Worm (Caenorhabditis elegans) whole organism, L4 larva: ENCODE data around the gene gop-2.

Experiments used
- Y75B8A.6 ChIP-seq: fragments of 200-800 bp; sonication (Bioruptor generic); IDR thresholded peaks from 2 replicates; pipeline ENCODE4 v1.3.6; 2022; ENCODE audit warnings: missing genetic modification reagents, missing genetic modification characterization, missing compliant biosample characterization
- ama-1 ChIP-seq: fragments of 150-350 bp; optimal IDR thresholded peaks from 2 replicates; lab custom pipeline; 2014; ENCODE audit warnings: inconsistent platforms, mixed read lengths
- egl-43 ChIP-seq: fragments of 200-800 bp; sonication (Bioruptor generic); IDR thresholded peaks from 2 replicates; pipeline ENCODE4 v1.3.6; 2022; ENCODE audit warnings: missing genetic modification reagents, missing genetic modification characterization, missing compliant biosample characterization
- lin-13 ChIP-seq: fragments of 150-350 bp; optimal IDR thresholded peaks from 2 replicates; lab custom pipeline; 2014; ENCODE audit warnings: missing biosample characterization, missing genetic modification reagents, missing genetic modification characterization
- lin-29 ChIP-seq: fragments of 200-800 bp; sonication (Bioruptor generic); IDR thresholded peaks from 2 replicates; pipeline ENCODE4 v1.3.6; 2022; ENCODE audit warnings: missing genetic modification reagents, missing genetic modification characterization, missing compliant biosample characterization
- lin-39 ChIP-seq: fragments of 150-350 bp; optimal IDR thresholded peaks from 2 replicates; lab custom pipeline; 2014; ENCODE audit warnings: missing biosample characterization, missing genetic modification reagents, missing genetic modification characterization
- nhr-11 ChIP-seq: fragments of 150-350 bp; optimal IDR thresholded peaks from 2 replicates; lab custom pipeline; 2014; ENCODE audit warnings: missing biosample characterization, missing genetic modification characterization
- nhr-237 ChIP-seq: sonication (generic microtip); optimal IDR thresholded peaks from 2 replicates; lab custom pipeline; 2017; ENCODE audit warnings: missing biosample characterization, missing genetic modification characterization
- nhr-6 ChIP-seq: fragments of 150-350 bp; optimal IDR thresholded peaks from 2 replicates; lab custom pipeline; 2014; ENCODE audit warnings: missing biosample characterization, missing genetic modification characterization
- snpc-4 ChIP-seq: fragments of 150-350 bp; optimal IDR thresholded peaks from 2 replicates; lab custom pipeline; 2014; ENCODE audit warnings: missing biosample characterization, missing genetic modification characterization
- unc-62 ChIP-seq, 3 experiments: fragments of 150-350 bp in 1 of 3; sonication (generic microtip); optimal IDR thresholded peaks in 2 of 3; peaks in 1 of 3; 1 replicate in 1 of 3; 2 replicates in 2 of 3; lab custom pipeline; 2014 to 2017; ENCODE audit warnings: missing biosample characterization in 3 of 3, missing genetic modification characterization in 3 of 3, missing genetic modification reagents in 3 of 3, missing genotype in 1 of 3
- vab-7 ChIP-seq: fragments of 200-800 bp; sonication (Bioruptor generic); IDR thresholded peaks from 2 replicates; pipeline ENCODE4 v1.3.6; 2022; ENCODE audit warnings: missing genetic modification reagents, missing genetic modification characterization, missing compliant biosample characterization
- zip-11 ChIP-seq: fragments of 200-800 bp; sonication (Bioruptor generic); IDR thresholded peaks from 2 replicates; pipeline ENCODE4 v1.3.6; 2022; ENCODE audit warnings: missing genetic modification characterization, missing compliant biosample characterization
- ztf-11 ChIP-seq: fragments of 150-350 bp; optimal IDR thresholded peaks from 2 replicates; lab custom pipeline; 2014; ENCODE audit warnings: missing biosample characterization, missing genetic modification characterization

- no peak for TF ChIP-seq ama-1
- no peak for TF ChIP-seq snpc-4 (tag; lab: Kevin White, UChicago)
- TF ChIP-seq lin-39 (tag; lab: Kevin White, UChicago) = no peak
- TF ChIP-seq lin-29 (GFP tag; lab: Robert Waterston, UW) = no peak
- no peak for TF ChIP-seq egl-43 (GFP tag; lab: Robert Waterston, UW)
- TF ChIP-seq nhr-237 (tag; lab: Kevin White, UChicago) = no peak
- TF ChIP-seq vab-7 (GFP tag; lab: Robert Waterston, UW) = no peak
- no peak for TF ChIP-seq unc-62 (GFP tag; optimal IDR thresholded peaks at IDR 0.05 in 1 of 2; lab: Kevin White, UChicago)
- no peak for TF ChIP-seq unc-62 (tag; optimal IDR thresholded peaks at IDR 0.05; lab: Kevin White, UChicago)
- no peak for TF ChIP-seq nhr-11 (tag; lab: Kevin White, UChicago)
- TF ChIP-seq nhr-6 (tag; lab: Kevin White, UChicago) = no peak
- no peak for TF ChIP-seq Y75B8A.6 (GFP tag; lab: Robert Waterston, UW)
- TF ChIP-seq zip-11 (GFP tag; lab: Robert Waterston, UW) = no peak
- TF ChIP-seq ztf-11 = no peak
- no peak for TF ChIP-seq lin-13
These were observed 36.0 kb upstream of the gop-2 start for ce11 chrIII:5222777-5223176.
